Worm (Caenorhabditis elegans) whole organism, L4 larva: ENCODE data around the gene C27B7.7.

Source experiments
- D1046.2 ChIP-seq: fragments of 200-800 bp; sonication (Bioruptor generic); IDR thresholded peaks from 2 replicates; pipeline ENCODE4 v1.3.6; 2022; ENCODE audit warnings: missing genetic modification characterization, missing compliant biosample characterization
- F26F4.8 ChIP-seq: fragments of 200-800 bp; sonication (Bioruptor generic); conservative IDR thresholded peaks from 2 replicates; pipeline ENCODE4 v1.3.6; 2022; ENCODE audit warnings: missing genetic modification characterization, missing compliant biosample characterization
- F49E8.2 ChIP-seq: sonication (generic microtip); optimal IDR thresholded peaks from 2 replicates; lab custom pipeline; 2016; ENCODE audit warnings: missing compliant biosample characterization, mild to moderate bottlenecking, missing genetic modification characterization, borderline replicate concordance
- R02D3.7 ChIP-seq: fragments of 150-350 bp; sonication (generic microtip); optimal IDR thresholded peaks from 3 replicates; lab custom pipeline; 2014; ENCODE audit warnings: missing biosample characterization, missing genetic modification characterization
- T26A8.4 ChIP-seq: fragments of 200-800 bp; sonication (Bioruptor generic); IDR thresholded peaks from 2 replicates; pipeline ENCODE4 v1.3.6; 2022; ENCODE audit warnings: missing genetic modification characterization, missing compliant biosample characterization
- Y105C5A.15 ChIP-seq: fragments of 200-800 bp; sonication (Bioruptor generic); IDR thresholded peaks from 2 replicates; pipeline ENCODE4 v1.3.6; 2022; ENCODE audit warnings: missing genetic modification characterization, missing compliant biosample characterization
- aly-2 ChIP-seq: sonication (generic microtip); optimal IDR thresholded peaks from 2 replicates; lab custom pipeline; 2018; ENCODE audit warnings: missing biosample characterization, missing genetic modification characterization
- ama-1 ChIP-seq: fragments of 150-350 bp; optimal IDR thresholded peaks from 2 replicates; lab custom pipeline; 2014; ENCODE audit warnings: inconsistent platforms, mixed read lengths
- arid-1 ChIP-seq: fragments of 200-800 bp; sonication (Bioruptor generic); conservative IDR thresholded peaks from 2 replicates; pipeline ENCODE4 v1.3.6; 2022; ENCODE audit warnings: missing genetic modification reagents, missing genetic modification characterization, missing compliant biosample characterization
- ceh-32 ChIP-seq: sonication (generic microtip); optimal IDR thresholded peaks from 2 replicates; lab custom pipeline; 2016; ENCODE audit warnings: mild to moderate bottlenecking, missing genetic modification characterization, missing compliant biosample characterization; ENCODE audit not compliant: poor library complexity
- ceh-44 ChIP-seq: fragments of 200-800 bp; sonication (Bioruptor generic); IDR thresholded peaks from 2 replicates; pipeline ENCODE4 v1.3.6; 2022; ENCODE audit warnings: missing genetic modification reagents, missing genetic modification characterization, missing compliant biosample characterization
- cey-2 ChIP-seq: sonication (generic microtip); optimal IDR thresholded peaks from 3 replicates; lab custom pipeline; 2017; ENCODE audit warnings: missing genetic modification characterization, mild to moderate bottlenecking, missing compliant biosample characterization, antibody characterized with exemption, borderline replicate concordance; ENCODE audit not compliant: insufficient read depth
- daf-12 ChIP-seq: fragments of 150-350 bp; optimal IDR thresholded peaks from 2 replicates; lab custom pipeline; 2014; ENCODE audit warnings: missing biosample characterization, missing genetic modification reagents, missing genetic modification characterization
- daf-8 ChIP-seq: fragments of 200-800 bp; sonication (Bioruptor generic); IDR thresholded peaks from 2 replicates; pipeline ENCODE4 v1.3.6; 2022; ENCODE audit warnings: missing genetic modification characterization, missing compliant biosample characterization
- dmd-6 ChIP-seq: fragments of 200-800 bp; sonication (Bioruptor generic); IDR thresholded peaks from 2 replicates; pipeline ENCODE4 v1.3.6; 2022; ENCODE audit warnings: missing genetic modification reagents, missing genetic modification characterization, missing compliant biosample characterization
- dpl-1 ChIP-seq: fragments of 150-350 bp; optimal IDR thresholded peaks from 2 replicates; lab custom pipeline; 2014; ENCODE audit warnings: missing biosample characterization, missing genetic modification reagents, missing genetic modification characterization
- duxl-1 ChIP-seq: sonication (generic microtip); optimal IDR thresholded peaks from 2 replicates; lab custom pipeline; 2016; ENCODE audit warnings: mild to moderate bottlenecking, missing genetic modification characterization, moderate library complexity, missing compliant biosample characterization; ENCODE audit not compliant: poor library complexity
- egl-27 ChIP-seq: sonication (generic microtip); optimal IDR thresholded peaks from 3 replicates; lab custom pipeline; 2017; ENCODE audit warnings: missing biosample characterization, missing genetic modification reagents, missing genetic modification characterization
- egl-43 ChIP-seq: fragments of 200-800 bp; sonication (Bioruptor generic); IDR thresholded peaks from 2 replicates; pipeline ENCODE4 v1.3.6; 2022; ENCODE audit warnings: missing genetic modification reagents, missing genetic modification characterization, missing compliant biosample characterization
- gei-8 ChIP-seq: fragments of 200-800 bp; sonication (Bioruptor generic); optimal IDR thresholded peaks from 2 replicates; lab custom pipeline; 2018; ENCODE audit warnings: mild to moderate bottlenecking, missing genetic modification characterization, missing compliant biosample characterization
- hif-1 ChIP-seq, 2 experiments: sonication (generic microtip); optimal IDR thresholded peaks; 2 replicates each; lab custom pipeline; 2016 to 2017; ENCODE audit warnings: missing compliant biosample characterization in 2 of 2, missing genetic modification characterization in 2 of 2, missing genetic modification reagents in 2 of 2, missing genotype in 2 of 2, mild to moderate bottlenecking in 1 of 2
- hmg-1.1 ChIP-seq: fragments of 200-800 bp; sonication (Bioruptor generic); IDR thresholded peaks from 2 replicates; pipeline ENCODE4 v1.3.6; 2022; ENCODE audit warnings: missing genetic modification reagents, missing genetic modification characterization, missing compliant biosample characterization
- jun-1 ChIP-seq: fragments of 150-350 bp; optimal IDR thresholded peaks from 2 replicates; lab custom pipeline; 2014; ENCODE audit warnings: missing biosample characterization, missing genetic modification reagents, missing genetic modification characterization
- lim-7 ChIP-seq: fragments of 200-800 bp; sonication (Bioruptor generic); IDR thresholded peaks from 2 replicates; pipeline ENCODE4 v1.3.6; 2022; ENCODE audit warnings: missing genetic modification characterization, missing compliant biosample characterization
- lin-1 ChIP-seq: fragments of 200-800 bp; sonication (Bioruptor generic); IDR thresholded peaks from 2 replicates; pipeline ENCODE4 v1.3.6; 2022; ENCODE audit warnings: missing genetic modification reagents, missing genetic modification characterization, missing compliant biosample characterization
- lin-13 ChIP-seq: fragments of 150-350 bp; optimal IDR thresholded peaks from 2 replicates; lab custom pipeline; 2014; ENCODE audit warnings: missing biosample characterization, missing genetic modification reagents, missing genetic modification characterization
- lsy-2 ChIP-seq, 2 experiments: fragments of 150-350 bp in 1 of 2; sonication (generic microtip) in 1 of 2; optimal IDR thresholded peaks; 2 replicates each; lab custom pipeline; 2014 to 2017; ENCODE audit warnings: missing biosample characterization in 2 of 2, missing genetic modification characterization in 2 of 2
- madf-9 ChIP-seq: fragments of 200-800 bp; sonication (Bioruptor generic); conservative IDR thresholded peaks from 2 replicates; pipeline ENCODE4 v1.3.6; 2022; ENCODE audit warnings: missing genetic modification reagents, missing genetic modification characterization, missing compliant biosample characterization
- mdl-1 ChIP-seq, 2 experiments: fragments of 150-350 bp in 1 of 2; sonication (generic microtip) in 1 of 2; optimal IDR thresholded peaks; 2 replicates each; lab custom pipeline; 2014 to 2017; ENCODE audit warnings: missing biosample characterization in 2 of 2, missing genetic modification characterization in 2 of 2
- mdt-29 ChIP-seq: fragments of 200-800 bp; sonication (Bioruptor generic); IDR thresholded peaks from 2 replicates; pipeline ENCODE4 v1.3.6; 2022; ENCODE audit warnings: missing genetic modification reagents, missing genetic modification characterization, missing compliant biosample characterization
- mxl-2 ChIP-seq: fragments of 200-800 bp; sonication (Bioruptor generic); conservative IDR thresholded peaks from 2 replicates; pipeline ENCODE4 v1.3.6; 2022; ENCODE audit warnings: missing genetic modification reagents, missing genetic modification characterization, missing compliant biosample characterization
- mxl-3 ChIP-seq: fragments of 200-800 bp; sonication (Bioruptor generic); optimal IDR thresholded peaks from 2 replicates; lab custom pipeline; 2018; ENCODE audit warnings: mild to moderate bottlenecking, missing genetic modification characterization, missing compliant biosample characterization
- nhr-10 ChIP-seq: fragments of 150-350 bp; optimal IDR thresholded peaks from 2 replicates; lab custom pipeline; 2014; ENCODE audit warnings: missing biosample characterization, missing genetic modification characterization
- nhr-111 ChIP-seq: fragments of 200-800 bp; sonication (Bioruptor generic); optimal IDR thresholded peaks from 2 replicates; lab custom pipeline; 2018; ENCODE audit warnings: mild to moderate bottlenecking, missing genetic modification characterization, missing compliant biosample characterization
- nhr-237 ChIP-seq: sonication (generic microtip); optimal IDR thresholded peaks from 2 replicates; lab custom pipeline; 2017; ENCODE audit warnings: missing biosample characterization, missing genetic modification characterization
- nhr-28 ChIP-seq: fragments of 150-350 bp; optimal IDR thresholded peaks from 2 replicates; lab custom pipeline; 2014; ENCODE audit warnings: missing biosample characterization, missing genetic modification characterization
- nhr-48 ChIP-seq: sonication (generic microtip); optimal IDR thresholded peaks from 2 replicates; lab custom pipeline; 2016; ENCODE audit warnings: mild to moderate bottlenecking, missing genetic modification characterization, missing compliant biosample characterization
- php-3 ChIP-seq: fragments of 200-800 bp; sonication (Bioruptor generic); IDR thresholded peaks from 2 replicates; pipeline ENCODE4 v1.3.6; 2022; ENCODE audit warnings: missing genetic modification reagents, missing genetic modification characterization, missing compliant biosample characterization
- pqm-1 ChIP-seq: sonication (generic microtip); optimal IDR thresholded peaks from 2 replicates; lab custom pipeline; 2017; ENCODE audit warnings: missing biosample characterization, missing genetic modification characterization
- skn-1 ChIP-seq: fragments of 150-350 bp; optimal IDR thresholded peaks from 2 replicates; lab custom pipeline; 2014; ENCODE audit warnings: missing biosample characterization, missing genetic modification characterization
- snpc-4 ChIP-seq: fragments of 150-350 bp; optimal IDR thresholded peaks from 2 replicates; lab custom pipeline; 2014; ENCODE audit warnings: missing biosample characterization, missing genetic modification characterization
- spr-1 ChIP-seq: sonication (generic microtip); optimal IDR thresholded peaks from 2 replicates; lab custom pipeline; 2016; ENCODE audit warnings: mild to moderate bottlenecking, missing genetic modification characterization, missing compliant biosample characterization
- tag-97 ChIP-seq: fragments of 200-800 bp; sonication (Bioruptor generic); IDR thresholded peaks from 2 replicates; pipeline ENCODE4 v1.3.6; 2022; ENCODE audit warnings: missing genetic modification characterization, missing compliant biosample characterization
- unc-130 ChIP-seq: sonication (generic microtip); optimal IDR thresholded peaks from 2 replicates; lab custom pipeline; 2016; ENCODE audit warnings: missing genetic modification reagents, missing genetic modification characterization, missing compliant biosample characterization
- unc-39 ChIP-seq: sonication (generic microtip); optimal IDR thresholded peaks from 2 replicates; lab custom pipeline; 2017; ENCODE audit warnings: missing biosample characterization, missing genetic modification characterization
- unc-62 ChIP-seq, 3 experiments: fragments of 150-350 bp in 1 of 3; sonication (generic microtip); optimal IDR thresholded peaks in 2 of 3; peaks in 1 of 3; 1 replicate in 1 of 3; 2 replicates in 2 of 3; lab custom pipeline; 2014 to 2017; ENCODE audit warnings: missing biosample characterization in 3 of 3, missing genetic modification characterization in 3 of 3, missing genetic modification reagents in 3 of 3, missing genotype in 1 of 3
- zag-1 ChIP-seq: fragments of 150-350 bp; optimal IDR thresholded peaks from 2 replicates; lab custom pipeline; 2014; ENCODE audit warnings: missing biosample characterization, missing genetic modification characterization
- zip-11 ChIP-seq: fragments of 200-800 bp; sonication (Bioruptor generic); IDR thresholded peaks from 2 replicates; pipeline ENCODE4 v1.3.6; 2022; ENCODE audit warnings: missing genetic modification characterization, missing compliant biosample characterization
- zip-2 ChIP-seq: fragments of 150-350 bp; optimal IDR thresholded peaks from 2 replicates; lab custom pipeline; 2014; ENCODE audit warnings: missing biosample characterization, missing genetic modification characterization

The C27B7.7 gene

DNA sequence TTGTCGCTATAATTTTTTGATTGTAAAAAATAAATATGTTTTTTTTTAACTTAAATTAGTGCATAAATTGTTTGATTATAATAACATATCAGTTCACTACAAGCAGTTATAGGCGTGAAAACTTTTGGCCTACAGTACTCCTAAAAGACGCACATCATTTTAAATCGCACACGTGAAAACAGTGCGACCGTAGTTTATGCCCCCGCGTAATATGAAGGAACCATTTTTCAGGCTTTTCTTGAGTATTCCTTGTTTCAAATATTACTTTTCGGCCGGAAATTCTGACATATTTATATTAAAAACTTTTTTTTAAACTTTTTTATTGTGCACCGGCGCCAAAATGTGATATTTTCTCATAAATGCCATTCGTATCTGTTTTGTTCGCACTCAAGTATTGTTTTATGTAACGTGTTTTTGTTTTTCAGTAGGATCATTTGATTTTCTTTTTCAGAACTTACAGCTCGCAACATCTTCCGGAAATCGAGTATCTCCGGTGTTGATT, 18.3 kb upstream of the C27B7.7 start, which contains the start of gene oma-1:
Gene oma-1 (plus strand): TSS at position 452 of the 502 bp plus-strand sequence.
- peak in 1 of 2 experiments; percentile 42 for TF ChIP-seq unc-62 (GFP tag; optimal IDR thresholded peaks at IDR 0.05 in 1 of 2; lab: Kevin White, UChicago)
- no peak for TF ChIP-seq unc-62 (tag; optimal IDR thresholded peaks at IDR 0.05; lab: Kevin White, UChicago)
- no peak for TF ChIP-seq aly-2 (tag; lab: Kevin White, UChicago)
- peak; percentile 52 for TF ChIP-seq F49E8.2 (tag; lab: Kevin White, UChicago)
- TF ChIP-seq unc-130 (GFP tag; lab: Kevin White, UChicago), result peak; percentile 70

DNA sequence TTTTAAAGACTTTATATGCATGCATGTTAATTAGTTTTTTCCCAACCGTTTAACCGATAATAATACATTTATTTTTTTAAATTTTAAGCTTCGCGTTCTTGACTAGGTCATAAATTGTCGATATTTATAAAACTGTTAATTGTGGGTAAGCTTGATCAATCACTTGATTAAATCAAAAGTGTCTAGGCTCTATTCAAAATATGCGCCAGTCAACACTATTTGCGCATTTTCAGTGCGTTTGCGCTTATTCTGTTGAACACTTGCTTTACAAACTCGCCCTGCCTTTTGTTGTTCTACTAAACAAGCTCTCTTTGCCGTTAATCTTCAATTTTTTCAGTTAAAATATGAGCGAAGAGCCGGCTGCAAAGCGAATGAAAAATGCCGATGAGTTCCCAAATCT, 15.7 kb upstream of the C27B7.7 start, which contains the start of gene spr-2:
Gene spr-2 (plus strand): TSS at position 332 of the 400 bp plus-strand sequence.
- TF ChIP-seq daf-12 (no peak), R02D3.7 (tag; lab: Kevin White, UChicago) (no peak), daf-8 (GFP tag; lab: Robert Waterston, UW) (no peak), lim-7 (GFP tag; lab: Robert Waterston, UW) (no peak), arid-1 (GFP tag; lab: Robert Waterston, UW) (no peak), nhr-111 (no peak), spr-1 (tag; lab: Kevin White, UChicago) (peak; percentile 33), php-3 (GFP tag; lab: Robert Waterston, UW) (no peak), aly-2 (tag; lab: Kevin White, UChicago) (no peak), duxl-1 (tag; lab: Kevin White, UChicago) (peak; percentile 35), mxl-3 (GFP tag; lab: Kevin White, UChicago) (peak; percentile 44), cey-2 (no peak), D1046.2 (GFP tag; lab: Robert Waterston, UW) (no peak), pqm-1 (tag; lab: Kevin White, UChicago) (peak; percentile 1), ama-1 (lab: Kevin White, UChicago) (no peak), snpc-4 (tag; lab: Kevin White, UChicago) (no peak), nhr-237 (tag; lab: Kevin White, UChicago) (no peak), jun-1 (tag; lab: Kevin White, UChicago) (no peak), ceh-32 (tag; lab: Kevin White, UChicago) (no peak), unc-39 (tag; lab: Kevin White, UChicago) (no peak), lin-1 (GFP tag; lab: Robert Waterston, UW) (no peak), egl-43 (no peak), hif-1 (tag; optimal IDR thresholded peaks at IDR 0.05; lab: Kevin White, UChicago) (no peak), nhr-28 (tag; lab: Kevin White, UChicago) (peak; percentile 38), zag-1 (no peak), Y105C5A.15 (GFP tag; lab: Robert Waterston, UW) (no peak), nhr-10 (tag; lab: Kevin White, UChicago) (no peak), mdl-1 (tag; optimal IDR thresholded peaks at IDR 0.05; lab: Kevin White, UChicago) (no peak), madf-9 (GFP tag; lab: Robert Waterston, UW) (no peak), gei-8 (GFP tag; lab: Kevin White, UChicago) (no peak), dmd-6 (GFP tag; lab: Robert Waterston, UW) (0 out of 2 replicates have a peak, but pooled peaks have one; percentile 27), skn-1 (tag; lab: Kevin White, UChicago) (no peak), nhr-48 (tag; lab: Kevin White, UChicago) (peak; percentile 26), egl-27 (tag; lab: Kevin White, UChicago) (no peak), F26F4.8 (GFP tag; lab: Robert Waterston, UW) (no peak), dpl-1 (GFP tag; lab: Kevin White, UChicago) (peak; percentile 86), lin-13 (peak; percentile 19), T26A8.4 (GFP tag; lab: Robert Waterston, UW) (peak; percentile 51; the same call in 1 of the 2 replicates), mdt-29 (GFP tag; lab: Robert Waterston, UW) (no peak), hmg-1.1 (GFP tag; lab: Robert Waterston, UW) (peak; percentile 66; the same call in 1 of the 2 replicates), lsy-2 (tag; optimal IDR thresholded peaks at IDR 0.05; lab: Kevin White, UChicago) (peak in 1 of 2 experiments; percentile 88), zip-2 (tag; lab: Kevin White, UChicago) (peak; percentile 22), ceh-44 (GFP tag; lab: Robert Waterston, UW) (no peak), zip-11 (GFP tag; lab: Robert Waterston, UW) (no peak), mxl-2 (GFP tag; lab: Robert Waterston, UW) (no peak), tag-97 (GFP tag; lab: Robert Waterston, UW) (no peak)
